Fruit fly (Drosophila melanogaster): ENCODE measurements around the gene Myc.
A peak's percentile ranks its signal among the peaks of the same experiment; 100 is the strongest.

Gene Myc

dm6 chrX:3432928-3433327 lies 60.0 kb downstream of the Myc start (continued):
- TF ChIP-seq CG31441 (GFP tag; IDR thresholded peaks at IDR 0.05) (peak; percentile 33; the same call in 1 of the 2 replicates), Bteb2 (GFP tag; optimal IDR thresholded peaks at IDR 0.05) (no peak), CG12942 (GFP tag; optimal IDR thresholded peaks at IDR 0.05) (peak; percentile 22), CG10654 (GFP tag; optimal IDR thresholded peaks at IDR 0.05) (no peak), pfk (GFP tag; optimal IDR thresholded peaks at IDR 0.05) (no peak), bcd (GFP tag; optimal IDR thresholded peaks at IDR 0.05) (no peak), CrebB (tag; optimal IDR thresholded peaks at IDR 0.05) (no peak), CG12219 (GFP tag; optimal IDR thresholded peaks at IDR 0.05) (peak; percentile 3), fd64A (GFP tag; optimal IDR thresholded peaks at IDR 0.05) (no peak), Oaz (GFP tag; IDR thresholded peaks at IDR 0.05) (0 out of 2 replicates have a peak, but pooled peaks have one; percentile 17), CG7372 (GFP tag; IDR thresholded peaks at IDR 0.05) (no peak), nau (GFP tag; optimal IDR thresholded peaks at IDR 0.05) (no peak), danr (GFP tag; IDR thresholded peaks at IDR 0.05) (0 out of 2 replicates have a peak, but pooled peaks have one; percentile 17), Tbp (GFP tag; optimal IDR thresholded peaks at IDR 0.05) (no peak), ase (GFP tag; IDR thresholded peaks at IDR 0.05) (peak; percentile 55; the same call in 1 of the 3 replicates), pros (GFP tag; optimal IDR thresholded peaks at IDR 0.05) (no peak), CG17912 (GFP tag; optimal IDR thresholded peaks at IDR 0.05) (no peak), Awh (GFP tag; IDR thresholded peaks at IDR 0.05) (peak; percentile 49; the same call in 1 of the 2 replicates), CG1603 (tag; optimal IDR thresholded peaks at IDR 0.05) (peak; percentile 36), Chrac-16 (GFP tag; optimal IDR thresholded peaks at IDR 0.05) (peak; percentile 6), CG9876 (GFP tag; optimal IDR thresholded peaks at IDR 0.05) (peak; percentile 30), CG12769 (tag; optimal IDR thresholded peaks at IDR 0.05) (no peak), CG30020 (tag; optimal IDR thresholded peaks at IDR 0.05) (no peak), Fer2 (tag; optimal IDR thresholded peaks at IDR 0.05) (no peak), Hand (GFP tag; optimal IDR thresholded peaks at IDR 0.05) (no peak), cas (GFP tag; IDR thresholded peaks at IDR 0.05) (no peak), gem (tag; optimal IDR thresholded peaks at IDR 0.05) (peak; percentile 61), CG16813 (GFP tag; IDR thresholded peaks at IDR 0.05; ENCODE audit: partially characterized antibody) (no peak), fu2 (GFP tag; optimal IDR thresholded peaks at IDR 0.05) (no peak), HmgD (GFP tag; optimal IDR thresholded peaks at IDR 0.05) (no peak), sc (optimal IDR thresholded peaks at IDR 0.05) (no peak), sc (GFP tag; optimal IDR thresholded peaks at IDR 0.05) (no peak), oc (tag; optimal IDR thresholded peaks at IDR 0.05) (no peak), bigmax (GFP tag; optimal IDR thresholded peaks at IDR 0.05) (no peak), ci (GFP tag; IDR thresholded peaks at IDR 0.05) (peak; percentile 77; the same call in 2 of the 3 replicates), Gsc (GFP tag; IDR thresholded peaks at IDR 0.05) (no peak), phol (tag; optimal IDR thresholded peaks at IDR 0.05) (peak; percentile 33)

dm6 chrX:3433646-3434097 lies 60.7 kb downstream of the Myc start:
- TF ChIP-seq fd96Cb (tag; optimal IDR thresholded peaks at IDR 0.05) (peak; percentile 5), unpg (GFP tag; optimal IDR thresholded peaks at IDR 0.05) (peak; percentile 7), hth (optimal IDR thresholded peaks at IDR 0.05) (no peak), Sin3A (optimal IDR thresholded peaks at IDR 0.05) (no peak), Ets97D (GFP tag; optimal IDR thresholded peaks at IDR 0.05) (peak; percentile 1), jigr1 (GFP tag; IDR thresholded peaks at IDR 0.05) (no peak), Asciz (GFP tag; optimal IDR thresholded peaks at IDR 0.05) (peak; percentile 23), CHES-1-like (GFP tag; optimal IDR thresholded peaks at IDR 0.05) (no peak), E2f2 (GFP tag; IDR thresholded peaks at IDR 0.05) (no peak), Sox102F (GFP tag; optimal IDR thresholded peaks at IDR 0.05) (peak; percentile 29), CG17328 (GFP tag; IDR thresholded peaks at IDR 0.05) (0 out of 2 replicates have a peak, but pooled peaks have one; percentile 9), nmo (GFP tag; optimal IDR thresholded peaks at IDR 0.05) (peak; percentile 39), en (GFP tag; optimal IDR thresholded peaks at IDR 0.05) (no peak), dmrt99B (tag; optimal IDR thresholded peaks at IDR 0.05) (peak; percentile 52), Oli (tag; optimal IDR thresholded peaks at IDR 0.05) (peak; percentile 11), bbx (GFP tag; IDR thresholded peaks at IDR 0.05; ENCODE audit: partially characterized antibody) (no peak), CG7839 (tag; optimal IDR thresholded peaks at IDR 0.05) (peak; percentile 27)
